ENCODE assay signal across 3 fruit fly cellular contexts in genomic region chr3R:12722392-12722914, dm6.
TF ChIP-seq lines count a peak whose summit lies in the region.

Gene Men, minus strand, starts transcription at chr3R:12722442.

TF ChIP-seq in whole organism, embryonic, 481 proteins besides CTCF, POLR2A, EP300 and RAD21 (continued from another document and continues in another):
- TF ChIP-seq Ada2b (GFP tag; IDR thresholded peaks at IDR 0.05; lab: Robert Waterston, UW) (peak; percentile 65), tll (GFP tag; optimal IDR thresholded peaks at IDR 0.05; lab: Kevin White, UChicago) (no peak), bowl (GFP tag; IDR thresholded peaks at IDR 0.05; lab: Robert Waterston, UW) (no peak), CHES-1-like (GFP tag; optimal IDR thresholded peaks at IDR 0.05; lab: Kevin White, UChicago) (no peak), CG10274 (GFP tag; optimal IDR thresholded peaks at IDR 0.05; lab: Kevin White, UChicago) (no peak), Nf-YB (GFP tag; optimal IDR thresholded peaks at IDR 0.05; lab: Kevin White, UChicago) (peak; percentile 19), chm (GFP tag; IDR thresholded peaks at IDR 0.05; lab: Robert Waterston, UW) (0 out of 2 replicates have a peak, but pooled peaks have one; percentile 11), fd3F (GFP tag; optimal IDR thresholded peaks at IDR 0.05; lab: Kevin White, UChicago) (peak; percentile 40), ase (GFP tag; IDR thresholded peaks at IDR 0.05; lab: Robert Waterston, UW) (0 out of 3 replicates have a peak, but pooled peaks have one; percentile 24), CG6175 (GFP tag; IDR thresholded peaks at IDR 0.05; lab: Robert Waterston, UW) (no peak), aop (GFP tag; IDR thresholded peaks at IDR 0.05; lab: Robert Waterston, UW) (no peak), fu2 (GFP tag; optimal IDR thresholded peaks at IDR 0.05; lab: Kevin White, UChicago) (no peak), CG3065 (GFP tag; optimal IDR thresholded peaks at IDR 0.05; lab: Kevin White, UChicago) (no peak), Dek (tag; optimal IDR thresholded peaks at IDR 0.05; lab: Kevin White, UChicago) (peak; percentile 62), Bgb (GFP tag; IDR thresholded peaks at IDR 0.05; lab: Robert Waterston, UW; ENCODE audit: partially characterized antibody) (no peak), YL-1 (GFP tag; optimal IDR thresholded peaks at IDR 0.05; lab: Kevin White, UChicago) (no peak), Atf3 (GFP tag; optimal IDR thresholded peaks at IDR 0.05; lab: Kevin White, UChicago) (no peak), tx (GFP tag; optimal IDR thresholded peaks at IDR 0.05; lab: Kevin White, UChicago) (no peak), CG42726 (GFP tag; IDR thresholded peaks at IDR 0.05; lab: Robert Waterston, UW; ENCODE audit: partially characterized antibody) (no peak), slou (GFP tag; optimal IDR thresholded peaks at IDR 0.05; lab: Kevin White, UChicago) (no peak), sisA (GFP tag; IDR thresholded peaks at IDR 0.05; lab: Robert Waterston, UW) (peak; percentile 61), Kr (GFP tag; optimal IDR thresholded peaks at IDR 0.05; lab: Kevin White, UChicago) (no peak), jumu (GFP tag; optimal IDR thresholded peaks at IDR 0.05; lab: Kevin White, UChicago) (no peak), CG10979 (tag; optimal IDR thresholded peaks at IDR 0.05; lab: Kevin White, UChicago) (peak; percentile 62), chn (GFP tag; optimal IDR thresholded peaks at IDR 0.05; lab: Kevin White, UChicago) (no peak), CG3847 (GFP tag; IDR thresholded peaks at IDR 0.05; lab: Robert Waterston, UW) (no peak), CG6765 (GFP tag; optimal IDR thresholded peaks at IDR 0.05; lab: Kevin White, UChicago) (peak; percentile 41), TFAM (GFP tag; optimal IDR thresholded peaks at IDR 0.05; lab: Kevin White, UChicago) (no peak), CG17359 (tag; optimal IDR thresholded peaks at IDR 0.05; lab: Kevin White, UChicago) (peak; percentile 61), Hand (GFP tag; optimal IDR thresholded peaks at IDR 0.05; lab: Kevin White, UChicago) (no peak), Stat92E (GFP tag; optimal IDR thresholded peaks at IDR 0.05; lab: Kevin White, UChicago) (no peak), CG30431 (GFP tag; optimal IDR thresholded peaks at IDR 0.05; lab: Kevin White, UChicago) (no peak), Xrp1 (GFP tag; IDR thresholded peaks at IDR 0.05; lab: Robert Waterston, UW) (peak; percentile 68), Xbp1 (GFP tag; optimal IDR thresholded peaks at IDR 0.05; lab: Kevin White, UChicago) (peak; percentile 30), Oli (tag; optimal IDR thresholded peaks at IDR 0.05; lab: Kevin White, UChicago) (peak; percentile 75), dm (GFP tag; optimal IDR thresholded peaks at IDR 0.05; lab: Kevin White, UChicago) (no peak), wor (GFP tag; IDR thresholded peaks at IDR 0.05; lab: Robert Waterston, UW) (peak; percentile 10; the same call in 1 of the 2 replicates), CG18262 (tag; optimal IDR thresholded peaks at IDR 0.05; lab: Kevin White, UChicago) (peak; percentile 63), Gug (GFP tag; IDR thresholded peaks at IDR 0.05; lab: Robert Waterston, UW) (peak; percentile 36; the same call in 1 of the 4 replicates), fd102C (GFP tag; optimal IDR thresholded peaks at IDR 0.05; lab: Kevin White, UChicago) (no peak), tup (GFP tag; optimal IDR thresholded peaks at IDR 0.05; lab: Kevin White, UChicago) (no peak), so (GFP tag; IDR thresholded peaks at IDR 0.05; lab: Robert Waterston, UW) (peak; percentile 59; the same call in 1 of the 3 replicates), inv (GFP tag; IDR thresholded peaks at IDR 0.05; lab: Robert Waterston, UW; ENCODE audit: partially characterized antibody) (no peak), CG2199 (GFP tag; IDR thresholded peaks at IDR 0.05; lab: Robert Waterston, UW) (no peak)

TF ChIP-seq in whole organism, prepupa, 60 proteins besides CTCF, POLR2A, EP300 and RAD21 (continued from another document):
- peak; percentile 7 for TF ChIP-seq CG1621 (tag; optimal IDR thresholded peaks at IDR 0.05; lab: Kevin White, UChicago)
- TF ChIP-seq CG11294 (GFP tag; IDR thresholded peaks at IDR 0.05; lab: Robert Waterston, UW), result peak; percentile 61; the same call in 1 of the 2 replicates
- TF ChIP-seq Gug (GFP tag; IDR thresholded peaks at IDR 0.05; lab: Robert Waterston, UW), result peak; percentile 52; the same call in 1 of the 2 replicates
- TF ChIP-seq achi (GFP tag; optimal IDR thresholded peaks at IDR 0.05; lab: Kevin White, UChicago), result peak; percentile 60
- TF ChIP-seq CG3032 (tag; optimal IDR thresholded peaks at IDR 0.05; lab: Kevin White, UChicago), result peak; percentile 71
- no peak for TF ChIP-seq CG6854 (GFP tag; optimal IDR thresholded peaks at IDR 0.05; lab: Kevin White, UChicago)
- no peak for TF ChIP-seq Sox15 (GFP tag; optimal IDR thresholded peaks at IDR 0.05; lab: Kevin White, UChicago)
- TF ChIP-seq acj6 (GFP tag; optimal IDR thresholded peaks at IDR 0.05; lab: Kevin White, UChicago), result peak; percentile 52
- peak; percentile 48 for TF ChIP-seq cyc (GFP tag; optimal IDR thresholded peaks at IDR 0.05; lab: Kevin White, UChicago)
- no peak for TF ChIP-seq Ets21C (GFP tag; optimal IDR thresholded peaks at IDR 0.05; lab: Kevin White, UChicago)
- TF ChIP-seq net (GFP tag; optimal IDR thresholded peaks at IDR 0.05; lab: Kevin White, UChicago), result peak; percentile 39
- no peak for TF ChIP-seq fkh (GFP tag; optimal IDR thresholded peaks at IDR 0.05; lab: Kevin White, UChicago)
- peak; percentile 22 for TF ChIP-seq spab (GFP tag; optimal IDR thresholded peaks at IDR 0.05; lab: Kevin White, UChicago)
- TF ChIP-seq CG10631 (GFP tag; optimal IDR thresholded peaks at IDR 0.05; lab: Kevin White, UChicago), result peak; percentile 32
- peak; percentile 38 for TF ChIP-seq Sox102F (GFP tag; optimal IDR thresholded peaks at IDR 0.05; lab: Kevin White, UChicago)
- peak; percentile 71 for TF ChIP-seq eg (GFP tag; IDR thresholded peaks at IDR 0.05; lab: Robert Waterston, UW)
- TF ChIP-seq dsx (GFP tag; optimal IDR thresholded peaks at IDR 0.05; lab: Kevin White, UChicago; ENCODE audit: poor library complexity, severe bottlenecking), result peak; percentile 40
- TF ChIP-seq vri (GFP tag; optimal IDR thresholded peaks at IDR 0.05; lab: Kevin White, UChicago), result peak; percentile 25
- TF ChIP-seq CG32006 (GFP tag; optimal IDR thresholded peaks at IDR 0.05; lab: Kevin White, UChicago), result peak; percentile 73
- TF ChIP-seq dac (GFP tag; optimal IDR thresholded peaks at IDR 0.05; lab: Kevin White, UChicago), result no peak
- peak; percentile 73 for TF ChIP-seq svp (GFP tag; lab: Kevin White, UChicago)
- peak; percentile 55 for TF ChIP-seq esn (GFP tag; optimal IDR thresholded peaks at IDR 0.05; lab: Kevin White, UChicago)
- peak; percentile 37 for TF ChIP-seq Sox14 (GFP tag; optimal IDR thresholded peaks at IDR 0.05; lab: Kevin White, UChicago)
- TF ChIP-seq Met (GFP tag; optimal IDR thresholded peaks at IDR 0.05; lab: Kevin White, UChicago), result peak; percentile 61
- TF ChIP-seq CG11762 (GFP tag; optimal IDR thresholded peaks at IDR 0.05; lab: Kevin White, UChicago; ENCODE audit: insufficient read depth), result peak; percentile 47
- TF ChIP-seq CG6808 (GFP tag; optimal IDR thresholded peaks at IDR 0.05; lab: Kevin White, UChicago), result peak; percentile 41
- peak; percentile 24 for TF ChIP-seq CG16779 (tag; optimal IDR thresholded peaks at IDR 0.05; lab: Kevin White, UChicago)
- no peak for TF ChIP-seq CG31627 (GFP tag; optimal IDR thresholded peaks at IDR 0.05; lab: Kevin White, UChicago)
- TF ChIP-seq Smox (GFP tag; optimal IDR thresholded peaks at IDR 0.05; lab: Kevin White, UChicago), result peak; percentile 39
- TF ChIP-seq topi (GFP tag; optimal IDR thresholded peaks at IDR 0.05; lab: Kevin White, UChicago), result peak; percentile 59
- TF ChIP-seq CG8319 (GFP tag; optimal IDR thresholded peaks at IDR 0.05; lab: Kevin White, UChicago), result no peak
- peak; percentile 59 for TF ChIP-seq CG6276 (GFP tag; optimal IDR thresholded peaks at IDR 0.05; lab: Kevin White, UChicago)
- TF ChIP-seq Lpt (GFP tag; optimal IDR thresholded peaks at IDR 0.05; lab: Kevin White, UChicago), result peak; percentile 49
- peak; percentile 37 for TF ChIP-seq CG3919 (GFP tag; optimal IDR thresholded peaks at IDR 0.05; lab: Kevin White, UChicago)
- peak; percentile 24 for TF ChIP-seq CG11902 (GFP tag; optimal IDR thresholded peaks at IDR 0.05; lab: Kevin White, UChicago)
- peak; percentile 9 for TF ChIP-seq CG9139 (GFP tag; optimal IDR thresholded peaks at IDR 0.05; lab: Kevin White, UChicago)
- TF ChIP-seq salr (GFP tag; optimal IDR thresholded peaks at IDR 0.05; lab: Kevin White, UChicago), result peak in 1 of 2 experiments; percentile 55
- TF ChIP-seq CG6792 (GFP tag; optimal IDR thresholded peaks at IDR 0.05; lab: Kevin White, UChicago), result peak; percentile 59

TF ChIP-seq in whole organism, wandering third instar larva, 38 proteins besides CTCF, POLR2A, EP300 and RAD21 (continued from another document):
- no peak for TF ChIP-seq CG32264 (GFP tag; optimal IDR thresholded peaks at IDR 0.05; lab: Kevin White, UChicago)
- TF ChIP-seq h (GFP tag; optimal IDR thresholded peaks at IDR 0.05; lab: Kevin White, UChicago), result peak; percentile 69
- TF ChIP-seq Sp1 (GFP tag; optimal IDR thresholded peaks at IDR 0.05; lab: Kevin White, UChicago), result peak; percentile 76
- TF ChIP-seq sv (GFP tag; optimal IDR thresholded peaks at IDR 0.05; lab: Kevin White, UChicago), result no peak
- peak; percentile 38 for TF ChIP-seq Jra (GFP tag; optimal IDR thresholded peaks at IDR 0.05; lab: Kevin White, UChicago)
- TF ChIP-seq dl (GFP tag; optimal IDR thresholded peaks at IDR 0.05; lab: Kevin White, UChicago; ENCODE audit: insufficient read depth in 1 of 2, partially characterized antibody in 2 of 2), result no peak
- no peak for TF ChIP-seq lola (GFP tag; optimal IDR thresholded peaks at IDR 0.05; lab: Kevin White, UChicago)
- no peak for TF ChIP-seq jim (GFP tag; optimal IDR thresholded peaks at IDR 0.05; lab: Kevin White, UChicago)
- peak; percentile 30 for TF ChIP-seq Hnf4 (GFP tag; optimal IDR thresholded peaks at IDR 0.05; lab: Kevin White, UChicago)
- TF ChIP-seq GATAd (GFP tag; optimal IDR thresholded peaks at IDR 0.05; lab: Kevin White, UChicago), result no peak
- TF ChIP-seq Myc (optimal IDR thresholded peaks at IDR 0.05; lab: Kevin White, UChicago), result no peak
- TF ChIP-seq Hr78 (GFP tag; optimal IDR thresholded peaks at IDR 0.05; lab: Kevin White, UChicago), result no peak
- no peak for TF ChIP-seq Dfd (GFP tag; optimal IDR thresholded peaks at IDR 0.05; lab: Kevin White, UChicago)
